Fruit fly (Drosophila melanogaster): Measurements from ENCODE around the gene Trf2.

The Trf2 gene

DNA sequence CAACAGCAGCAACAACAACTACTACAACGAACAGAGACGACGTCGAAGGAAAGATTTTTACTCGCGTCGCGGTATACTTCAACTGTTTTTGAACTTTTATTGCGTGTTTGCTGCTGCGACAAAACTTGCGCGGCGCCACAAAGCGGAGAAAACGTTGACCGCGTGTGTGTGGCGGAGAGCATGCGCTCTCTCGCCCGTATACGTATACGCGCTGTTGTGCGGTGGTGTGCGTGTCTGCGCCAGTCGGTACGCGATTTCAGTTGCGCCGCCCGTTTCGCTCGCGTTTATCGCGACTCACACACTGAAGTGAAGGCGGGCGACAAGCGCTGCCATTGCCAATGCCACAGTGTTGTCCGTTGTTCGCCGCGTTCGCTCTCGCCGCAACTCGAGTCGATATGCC, 721 bp downstream of the Trf2 start (continued):
- TF ChIP-seq CG11723 (GFP tag; optimal IDR thresholded peaks at IDR 0.05) (peak; percentile 72), gem (tag; optimal IDR thresholded peaks at IDR 0.05) (no peak), row (GFP tag; IDR thresholded peaks at IDR 0.05) (peak; percentile 22; the same call in 1 of the 3 replicates), CTCF (GFP tag; optimal IDR thresholded peaks at IDR 0.05) (peak; percentile 44), CG7987 (GFP tag; optimal IDR thresholded peaks at IDR 0.05) (peak; percentile 68), gcm (GFP tag; optimal IDR thresholded peaks at IDR 0.05) (peak; percentile 17), pho (GFP tag; optimal IDR thresholded peaks at IDR 0.05) (no peak), CG4360 (GFP tag; IDR thresholded peaks at IDR 0.05) (peak; percentile 44), CG3726 (GFP tag; IDR thresholded peaks at IDR 0.05) (no peak), CG32532 (GFP tag; IDR thresholded peaks at IDR 0.05) (peak; percentile 84), CG12769 (tag; optimal IDR thresholded peaks at IDR 0.05) (peak; percentile 38), bsh (GFP tag; optimal IDR thresholded peaks at IDR 0.05) (peak in 1 of 2 experiments; percentile 67), CG9932 (GFP tag; IDR thresholded peaks at IDR 0.05) (peak; percentile 63), Xrp1 (GFP tag; IDR thresholded peaks at IDR 0.05) (peak; percentile 74), CG31224 (GFP tag; IDR thresholded peaks at IDR 0.05) (peak; percentile 78), CG4404 (GFP tag; IDR thresholded peaks at IDR 0.05) (0 out of 2 replicates have a peak, but pooled peaks have one; percentile 18), CG2712 (tag; optimal IDR thresholded peaks at IDR 0.05) (peak; percentile 35), Atf6 (GFP tag; IDR thresholded peaks at IDR 0.05) (peak; percentile 97), CG7963 (GFP tag; IDR thresholded peaks at IDR 0.05; ENCODE audit: partially characterized antibody) (no peak), nom (GFP tag; optimal IDR thresholded peaks at IDR 0.05) (peak; percentile 88), cas (GFP tag; IDR thresholded peaks at IDR 0.05) (peak; percentile 91), gsb-n (tag; optimal IDR thresholded peaks at IDR 0.05) (no peak), CG8478 (optimal IDR thresholded peaks at IDR 0.05) (peak; percentile 84), CG13894 (tag; optimal IDR thresholded peaks at IDR 0.05) (peak; percentile 87), vvl (GFP tag; IDR thresholded peaks at IDR 0.05) (peak; percentile 85), cwo (GFP tag; optimal IDR thresholded peaks at IDR 0.05) (peak; percentile 1), slou (GFP tag; optimal IDR thresholded peaks at IDR 0.05) (no peak), CG14014 (GFP tag; IDR thresholded peaks at IDR 0.05) (peak; percentile 88; the same call in 1 of the 2 replicates), CG31388 (GFP tag; optimal IDR thresholded peaks at IDR 0.05) (no peak), YL-1 (GFP tag; optimal IDR thresholded peaks at IDR 0.05) (peak; percentile 33), CG11247 (GFP tag; IDR thresholded peaks at IDR 0.05) (peak; percentile 68; the same call in 1 of the 2 replicates), gce (GFP tag; IDR thresholded peaks at IDR 0.05) (peak; percentile 56; the same call in 1 of the 3 replicates), H15 (GFP tag; IDR thresholded peaks at IDR 0.05) (0 out of 3 replicates have a peak, but pooled peaks have one; percentile 51), toy (GFP tag; IDR thresholded peaks at IDR 0.05) (peak; percentile 92), CG10147 (GFP tag; optimal IDR thresholded peaks at IDR 0.05) (peak; percentile 92), chm (GFP tag; IDR thresholded peaks at IDR 0.05) (peak; percentile 97), dpn (GFP tag; optimal IDR thresholded peaks at IDR 0.05) (no peak), Meics (GFP tag; optimal IDR thresholded peaks at IDR 0.05) (peak; percentile 57), abd-A (tag; optimal IDR thresholded peaks at IDR 0.05) (peak; percentile 82), CG7271 (tag; optimal IDR thresholded peaks at IDR 0.05) (peak; percentile 19), maf-S (GFP tag; optimal IDR thresholded peaks at IDR 0.05) (no peak), CG15514 (GFP tag; optimal IDR thresholded peaks at IDR 0.05) (peak; percentile 72), nerfin-1 (tag; optimal IDR thresholded peaks at IDR 0.05) (peak; percentile 44), CG17328 (GFP tag; IDR thresholded peaks at IDR 0.05) (peak; percentile 63; the same call in 1 of the 2 replicates), CG12299 (tag; optimal IDR thresholded peaks at IDR 0.05) (peak; percentile 68), ranshi (GFP tag; IDR thresholded peaks at IDR 0.05) (peak; percentile 41; the same call in 1 of the 2 replicates), Hmr (GFP tag; optimal IDR thresholded peaks at IDR 0.05) (peak; percentile 65), rib (GFP tag; IDR thresholded peaks at IDR 0.05) (peak; percentile 91), danr (GFP tag; IDR thresholded peaks at IDR 0.05) (no peak), CG12219 (GFP tag; optimal IDR thresholded peaks at IDR 0.05) (peak; percentile 73), CG12071 (GFP tag; optimal IDR thresholded peaks at IDR 0.05) (peak; percentile 80)

All from whole organism, embryonic.